Fruit fly (Drosophila melanogaster) whole organism, embryonic: ENCODE results near the gene CG6790.

Source experiments
- ATbp ChIP-seq: fragments of 200-800 bp; sonication (Bioruptor generic); optimal IDR thresholded peaks from 2 replicates; lab custom pipeline; 2017; ENCODE audit warnings: missing biosample characterization, mild to moderate bottlenecking, missing genetic modification characterization, missing genetic modification reagents
- Adf1 ChIP-seq: fragments of 200-800 bp; sonication (Bioruptor generic); IDR thresholded peaks from 2 replicates; pipeline ENCODE4 v1.3.6; 2022; ENCODE audit warnings: missing biosample characterization, missing genetic modification characterization
- Antp ChIP-seq: fragments of 200-800 bp; sonication (Bioruptor generic); optimal IDR thresholded peaks from 3 replicates; lab custom pipeline; 2016; ENCODE audit warnings: missing biosample characterization, missing genetic modification characterization
- Atf6 ChIP-seq: fragments of 200-800 bp; sonication (Bioruptor generic); IDR thresholded peaks from 2 replicates; pipeline ENCODE4 v1.3.6; 2022; ENCODE audit warnings: missing biosample characterization, missing genetic modification characterization
- Bgb ChIP-seq: fragments of 200-800 bp; sonication (Bioruptor generic); IDR thresholded peaks from 2 replicates; pipeline ENCODE4 v1.3.6; 2022; ENCODE audit warnings: missing biosample characterization, missing genetic modification characterization; ENCODE audit not compliant: partially characterized antibody
- Bteb2 ChIP-seq: fragments of 200-800 bp; sonication (Bioruptor generic); optimal IDR thresholded peaks from 2 replicates; lab custom pipeline; 2016; ENCODE audit warnings: missing biosample characterization, missing genetic modification characterization
- CG10979 ChIP-seq: fragments of 200-800 bp; sonication (Bioruptor generic); optimal IDR thresholded peaks from 2 replicates; lab custom pipeline; 2018; ENCODE audit warnings: missing biosample characterization, mild to moderate bottlenecking, missing genetic modification characterization, moderate library complexity
- CG12391 ChIP-seq: fragments of 200-800 bp; sonication (Bioruptor generic); optimal IDR thresholded peaks from 3 replicates; lab custom pipeline; 2018; ENCODE audit warnings: missing biosample characterization, mild to moderate bottlenecking, missing genetic modification characterization, moderate library complexity
- CG14014 ChIP-seq: fragments of 200-800 bp; sonication (Bioruptor generic); IDR thresholded peaks from 2 replicates; pipeline ENCODE4 v1.3.6; 2022; ENCODE audit warnings: missing biosample characterization, missing genetic modification characterization
- CG14050 ChIP-seq: fragments of 200-800 bp; sonication (Bioruptor generic); IDR thresholded peaks from 3 replicates; pipeline ENCODE4 v1.3.6; 2022; ENCODE audit warnings: missing biosample characterization, missing genetic modification characterization
- CG14710 ChIP-seq: fragments of 200-800 bp; sonication (Bioruptor generic); optimal IDR thresholded peaks from 3 replicates; lab custom pipeline; 2019; ENCODE audit warnings: missing biosample characterization, mild to moderate bottlenecking, missing genetic modification characterization, moderate library complexity
- CG1602 ChIP-seq: fragments of 200-800 bp; sonication (Bioruptor generic); optimal IDR thresholded peaks from 3 replicates; lab custom pipeline; 2016; ENCODE audit warnings: missing biosample characterization, missing genetic modification characterization
- CG17802 ChIP-seq: fragments of 200-800 bp; sonication (Bioruptor generic); optimal IDR thresholded peaks from 2 replicates; lab custom pipeline; 2018; ENCODE audit warnings: missing biosample characterization, mild to moderate bottlenecking, missing genetic modification characterization, moderate library complexity
- CG18011 ChIP-seq: fragments of 200-800 bp; sonication (Bioruptor generic); optimal IDR thresholded peaks from 2 replicates; lab custom pipeline; 2017; ENCODE audit warnings: missing biosample characterization, missing genetic modification characterization, mild to moderate bottlenecking, moderate library complexity, missing genotype
- CG3163 ChIP-seq: fragments of 200-800 bp; sonication (Bioruptor generic); optimal IDR thresholded peaks from 3 replicates; lab custom pipeline; 2016; ENCODE audit warnings: missing biosample characterization, missing genetic modification characterization
- CG32532 ChIP-seq: fragments of 200-800 bp; sonication (Bioruptor generic); IDR thresholded peaks from 2 replicates; pipeline ENCODE4 v1.3.6; 2022; ENCODE audit warnings: missing biosample characterization, missing genetic modification characterization
- CG34376 ChIP-seq: fragments of 200-800 bp; sonication (Bioruptor generic); optimal IDR thresholded peaks from 2 replicates; lab custom pipeline; 2018; ENCODE audit warnings: missing biosample characterization, mild to moderate bottlenecking, missing genetic modification characterization
- CG4404 ChIP-seq: fragments of 200-800 bp; sonication (Bioruptor generic); IDR thresholded peaks from 2 replicates; pipeline ENCODE4 v1.3.6; 2022; ENCODE audit warnings: missing biosample characterization, missing genetic modification characterization
- CG6683 ChIP-seq: fragments of 200-800 bp; sonication (Bioruptor generic); optimal IDR thresholded peaks from 2 replicates; lab custom pipeline; 2017; ENCODE audit warnings: missing biosample characterization, mild to moderate bottlenecking, missing genetic modification characterization, missing genetic modification reagents
- CG7372 ChIP-seq: fragments of 200-800 bp; sonication (Bioruptor generic); IDR thresholded peaks from 2 replicates; pipeline ENCODE4 v1.3.6; 2022; ENCODE audit warnings: missing biosample characterization, missing genetic modification characterization
- CG8089 ChIP-seq: fragments of 200-800 bp; sonication (Bioruptor generic); optimal IDR thresholded peaks from 3 replicates; lab custom pipeline; 2016; ENCODE audit warnings: missing biosample characterization, missing genetic modification characterization
- CG8290 ChIP-seq, 3 experiments: fragments of 200-800 bp; sonication (Bioruptor generic); optimal IDR thresholded peaks; 2 replicates each; lab custom pipeline; 2016 to 2019; ENCODE audit warnings: missing biosample characterization in 3 of 3, missing genetic modification characterization in 3 of 3, mild to moderate bottlenecking in 2 of 3, moderate library complexity in 1 of 3
- CG9437 ChIP-seq: fragments of 200-800 bp; sonication (Bioruptor generic); optimal IDR thresholded peaks from 2 replicates; lab custom pipeline; 2018; ENCODE audit warnings: missing biosample characterization, mild to moderate bottlenecking, missing genetic modification characterization
- CG9932 ChIP-seq: fragments of 200-800 bp; sonication (Bioruptor generic); IDR thresholded peaks from 2 replicates; pipeline ENCODE4 v1.3.6; 2022; ENCODE audit warnings: missing biosample characterization, missing genetic modification characterization
- HHEX ChIP-seq: fragments of 200-800 bp; sonication (Bioruptor generic); optimal IDR thresholded peaks from 3 replicates; lab custom pipeline; 2017; ENCODE audit warnings: missing biosample characterization, mild to moderate bottlenecking, missing genetic modification characterization, missing genetic modification reagents
- Hand ChIP-seq: fragments of 200-800 bp; sonication (Bioruptor generic); optimal IDR thresholded peaks from 2 replicates; lab custom pipeline; 2017; ENCODE audit warnings: mild to moderate bottlenecking, missing biosample characterization, missing genetic modification reagents, missing genetic modification characterization
- Mad ChIP-seq: fragments of 200-800 bp; sonication (Bioruptor generic); optimal IDR thresholded peaks from 2 replicates; lab custom pipeline; 2016; ENCODE audit warnings: missing biosample characterization, missing genetic modification characterization
- Med ChIP-seq: fragments of 200-800 bp; sonication (Bioruptor generic); peaks from one replicate; lab custom pipeline; 2016; ENCODE audit warnings: missing biosample characterization, missing genetic modification characterization, mild to moderate bottlenecking, inconsistent platforms, moderate library complexity
- Nf-YA ChIP-seq: fragments of 200-800 bp; sonication (Bioruptor generic); IDR thresholded peaks from 2 replicates; pipeline ENCODE4 v1.3.6; 2022; ENCODE audit warnings: missing biosample characterization, missing genetic modification characterization
- Nf-YC ChIP-seq: fragments of 200-800 bp; optimal IDR thresholded peaks from 3 replicates; lab custom pipeline; 2019; ENCODE audit warnings: missing biosample characterization, mild to moderate bottlenecking, missing genetic modification characterization, moderate library complexity
- PHDP ChIP-seq: fragments of 200-800 bp; sonication (Bioruptor generic); optimal IDR thresholded peaks from 3 replicates; lab custom pipeline; 2018; ENCODE audit warnings: missing biosample characterization, mild to moderate bottlenecking, missing genetic modification characterization, moderate library complexity
- Side ChIP-seq: fragments of 200-800 bp; sonication (Bioruptor generic); optimal IDR thresholded peaks from 2 replicates; lab custom pipeline; 2016; ENCODE audit warnings: missing biosample characterization, missing genetic modification characterization
- TFAM ChIP-seq: fragments of 200-800 bp; sonication (Bioruptor generic); optimal IDR thresholded peaks from 2 replicates; lab custom pipeline; 2017; ENCODE audit warnings: missing biosample characterization, missing genetic modification characterization, inconsistent platforms
- aop ChIP-seq: fragments of 200-800 bp; sonication (Bioruptor generic); IDR thresholded peaks from 2 replicates; pipeline ENCODE4 v1.3.6; 2022; ENCODE audit warnings: missing biosample characterization, missing genetic modification characterization
- cad ChIP-seq: fragments of >200 bp; optimal IDR thresholded peaks from 2 replicates; lab custom pipeline; 2017; ENCODE audit warnings: missing biosample characterization, missing genetic modification characterization
- crc ChIP-seq: fragments of 200-800 bp; sonication (Bioruptor generic); optimal IDR thresholded peaks from 2 replicates; lab custom pipeline; 2016; ENCODE audit warnings: missing biosample characterization, missing genetic modification characterization
- croc ChIP-seq: fragments of 200-800 bp; sonication (Bioruptor generic); conservative IDR thresholded peaks from 3 replicates; pipeline ENCODE4 v1.3.6; 2022; ENCODE audit warnings: missing biosample characterization, missing genetic modification characterization
- dan ChIP-seq: fragments of 200-800 bp; sonication (Bioruptor generic); IDR thresholded peaks from 2 replicates; pipeline ENCODE4 v1.3.6; 2022; ENCODE audit warnings: missing biosample characterization, missing genetic modification characterization
- dpn ChIP-seq, 2 experiments: fragments of 200-800 bp; sonication (Bioruptor generic); optimal IDR thresholded peaks; 3 replicates each; lab custom pipeline; 2016; ENCODE audit warnings: missing biosample characterization in 2 of 2, missing genetic modification characterization in 2 of 2
- esg ChIP-seq: fragments of 200-800 bp; sonication (Bioruptor generic); conservative IDR thresholded peaks from 2 replicates; pipeline ENCODE4 v1.3.6; 2022; ENCODE audit warnings: missing biosample characterization, missing genetic modification characterization
- gt ChIP-seq: fragments of 200-800 bp; sonication (Bioruptor generic); IDR thresholded peaks from 2 replicates; pipeline ENCODE4 v1.3.6; 2022; ENCODE audit warnings: missing biosample characterization, missing genetic modification characterization
- insv ChIP-seq, 2 experiments: fragments of 200-800 bp; sonication (Bioruptor generic); optimal IDR thresholded peaks; 3 replicates each; lab custom pipeline; 2016 to 2018; ENCODE audit warnings: missing biosample characterization in 2 of 2, missing genetic modification characterization in 2 of 2
- pho ChIP-seq: fragments of 200-800 bp; sonication (Bioruptor generic); optimal IDR thresholded peaks from 2 replicates; lab custom pipeline; 2016; ENCODE audit warnings: missing biosample characterization, missing genetic modification characterization
- pros ChIP-seq: fragments of 200-800 bp; sonication (Bioruptor generic); optimal IDR thresholded peaks from 3 replicates; lab custom pipeline; 2019; ENCODE audit warnings: missing biosample characterization, mild to moderate bottlenecking, missing genetic modification characterization, moderate library complexity
- psq ChIP-seq: fragments of 200-800 bp; sonication (Bioruptor generic); optimal IDR thresholded peaks from 2 replicates; lab custom pipeline; 2017; ENCODE audit warnings: missing biosample characterization, missing genetic modification characterization
- rib ChIP-seq: fragments of 200-800 bp; sonication (Bioruptor generic); IDR thresholded peaks from 2 replicates; pipeline ENCODE4 v1.3.6; 2022; ENCODE audit warnings: missing biosample characterization, missing genetic modification characterization
- tgo ChIP-seq: fragments of 200-800 bp; sonication (Bioruptor generic); IDR thresholded peaks from 3 replicates; pipeline ENCODE4 v1.3.6; 2022; ENCODE audit warnings: missing biosample characterization, missing genetic modification characterization
- ttk ChIP-seq: fragments of 200-800 bp; sonication (Bioruptor generic); IDR thresholded peaks from 2 replicates; pipeline ENCODE4 v2.1.2; 2022; ENCODE audit warnings: missing biosample characterization, missing genetic modification characterization
- twi ChIP-seq: fragments of 200-800 bp; optimal IDR thresholded peaks from 2 replicates; lab custom pipeline; 2019; ENCODE audit warnings: missing biosample characterization, mild to moderate bottlenecking, missing genetic modification characterization, moderate library complexity
- vnd ChIP-seq: fragments of 200-800 bp; sonication (Bioruptor generic); IDR thresholded peaks from 3 replicates; pipeline ENCODE4 v1.3.6; 2022; ENCODE audit warnings: missing biosample characterization, missing genetic modification characterization; ENCODE audit not compliant: partially characterized antibody
- wek ChIP-seq: fragments of 200-800 bp; sonication (Bioruptor generic); optimal IDR thresholded peaks from 3 replicates; lab custom pipeline; 2018; ENCODE audit warnings: missing biosample characterization, mild to moderate bottlenecking, missing genetic modification characterization, moderate library complexity
- zen2 ChIP-seq: fragments of 200-800 bp; sonication (Bioruptor generic); IDR thresholded peaks from 3 replicates; pipeline ENCODE4 v1.3.6; 2022; ENCODE audit warnings: missing biosample characterization, missing genetic modification characterization; ENCODE audit not compliant: partially characterized antibody

The CG6790 gene

DNA sequence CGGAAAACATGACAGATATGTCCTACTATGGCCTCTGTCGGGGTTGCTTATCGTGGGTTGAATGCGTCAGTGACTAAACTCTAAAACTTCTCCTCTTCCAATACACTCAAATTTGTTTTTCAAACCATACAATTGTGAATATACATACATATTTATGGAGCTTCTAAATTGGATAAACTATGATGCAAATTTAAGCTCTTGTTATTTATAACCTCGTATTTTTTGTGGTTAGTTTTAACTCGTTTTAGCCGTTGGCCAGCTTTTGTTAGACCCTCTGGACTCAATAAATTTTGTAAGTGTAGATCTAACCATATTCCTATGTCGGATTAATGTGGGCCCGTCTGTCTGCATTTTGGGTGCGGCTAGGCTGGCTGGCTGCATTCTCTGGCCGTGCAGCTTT is 38.8 kb upstream of the CG6790 start (continued):
- TF ChIP-seq ATbp (GFP tag; lab: Kevin White, UChicago) (peak; percentile 46), wek (no peak), Mad (GFP tag; lab: Kevin White, UChicago) (no peak), CG14014 (GFP tag; lab: Robert Waterston, UW) (no peak), dan (GFP tag; lab: Robert Waterston, UW) (no peak), Adf1 (no peak), CG3163 (GFP tag; lab: Kevin White, UChicago) (no peak), pho (GFP tag; lab: Kevin White, UChicago) (no peak), CG17802 (tag; lab: Kevin White, UChicago) (peak; percentile 3), CG10979 (tag; lab: Kevin White, UChicago) (peak; percentile 81), CG9437 (GFP tag; lab: Kevin White, UChicago) (peak; percentile 25), CG8290 (GFP tag; optimal IDR thresholded peaks at IDR 0.05; lab: Kevin White, UChicago) (no peak), CG8290 (tag; optimal IDR thresholded peaks at IDR 0.05; lab: Kevin White, UChicago) (no peak), vnd (GFP tag; lab: Robert Waterston, UW) (no peak), CG18011 (no peak), CG14710 (tag; lab: Kevin White, UChicago) (peak; percentile 88), insv (GFP tag; optimal IDR thresholded peaks at IDR 0.05; lab: Kevin White, UChicago) (no peak), CG8089 (GFP tag; lab: Kevin White, UChicago) (peak; percentile 5), twi (tag; lab: Kevin White, UChicago) (peak; percentile 24), pros (GFP tag; lab: Kevin White, UChicago) (no peak), zen2 (GFP tag; lab: Robert Waterston, UW) (no peak), dpn (GFP tag; optimal IDR thresholded peaks at IDR 0.05; lab: Kevin White, UChicago) (no peak), CG9932 (GFP tag; lab: Robert Waterston, UW) (no peak), CG12391 (tag; lab: Kevin White, UChicago) (peak; percentile 64), Bgb (GFP tag; lab: Robert Waterston, UW) (no peak), PHDP (tag; lab: Kevin White, UChicago) (peak; percentile 25), CG1602 (GFP tag; lab: Kevin White, UChicago) (peak; percentile 4), TFAM (GFP tag; lab: Kevin White, UChicago) (no peak), ttk (no peak), CG14050 (GFP tag; lab: Robert Waterston, UW) (no peak), Bteb2 (GFP tag; lab: Kevin White, UChicago) (no peak), esg (GFP tag; lab: Robert Waterston, UW) (no peak), CG4404 (no peak), CG32532 (GFP tag; lab: Robert Waterston, UW) (no peak), gt (GFP tag; lab: Robert Waterston, UW) (no peak), Med (peak; percentile 49), Antp (peak; percentile 6), croc (GFP tag; lab: Robert Waterston, UW) (peak; percentile 48), cad (GFP tag; lab: Kevin White, UChicago) (no peak), Nf-YA (no peak), Nf-YC (no peak), CG7372 (GFP tag; lab: Robert Waterston, UW) (no peak), tgo (GFP tag; lab: Robert Waterston, UW) (no peak), rib (no peak), CG6683 (GFP tag; lab: Kevin White, UChicago) (no peak), CG34376 (GFP tag; lab: Kevin White, UChicago) (no peak), Atf6 (GFP tag; lab: Robert Waterston, UW) (no peak), Hand (no peak), HHEX (no peak), aop (GFP tag; lab: Robert Waterston, UW) (no peak), psq (no peak), crc (GFP tag; lab: Kevin White, UChicago) (no peak), Side (no peak)
